Worm (Caenorhabditis elegans) whole organism, L4/young adult: Measurements from ENCODE around the gene octr-1.

ENCODE experiments used
- W03F9.2 ChIP-seq: fragments of 150-350 bp; optimal IDR thresholded peaks from 2 replicates; lab custom pipeline; 2014; ENCODE audit warnings: missing biosample characterization, missing genetic modification characterization
- dao-5 ChIP-seq: sonication (generic microtip); optimal IDR thresholded peaks from 2 replicates; lab custom pipeline; 2016; ENCODE audit warnings: missing genotype, missing genetic modification characterization, moderate library complexity, missing compliant biosample characterization

ce11 chrX:5599224-5599623 lies 11.8 kb downstream of the octr-1 start, which contains the start of gene sulp-2:
- TF ChIP-seq dao-5 (no peak), W03F9.2 (tag; lab: Kevin White, UChicago) (no peak)
